Worm (Caenorhabditis elegans): Measurements from ENCODE around the gene taf-11.3.

DNA sequence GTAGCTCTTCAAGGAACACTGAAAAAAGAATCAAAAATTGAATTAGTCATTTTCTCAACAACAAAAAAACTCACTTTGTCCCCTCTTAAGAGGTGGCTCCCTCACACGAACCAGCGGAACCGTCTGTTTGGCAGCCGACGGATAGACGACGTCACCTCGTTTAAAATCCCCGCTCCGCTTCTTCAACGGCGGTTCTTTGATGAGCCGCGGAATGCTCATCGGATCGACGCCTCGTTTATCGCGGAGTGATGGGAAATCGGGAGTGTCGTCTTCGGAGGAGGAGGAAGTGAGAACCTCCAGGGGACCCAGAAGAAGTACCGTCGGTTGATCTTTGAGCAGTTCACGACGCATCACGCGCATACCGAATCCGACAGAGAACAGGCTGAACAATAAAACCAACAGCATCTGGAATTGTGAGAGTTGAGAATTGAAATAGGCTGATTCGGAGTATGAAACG lies 33.7 kb upstream of the taf-11.3 start, which contains the start of gene nlp-68:
- TF ChIP-seq blmp-1 (tag; optimal IDR thresholded peaks at IDR 0.05) (no peak), nhr-76 (tag; optimal IDR thresholded peaks at IDR 0.05) (no peak), fkh-10 (GFP tag; optimal IDR thresholded peaks at IDR 0.05) (no peak), mep-1 (tag; optimal IDR thresholded peaks at IDR 0.05) (no peak), unc-62 (GFP tag; optimal IDR thresholded peaks at IDR 0.05) (no peak)
